Worm (Caenorhabditis elegans): ENCODE measurements around the gene srt-43.

srt-43 gene

DNA sequence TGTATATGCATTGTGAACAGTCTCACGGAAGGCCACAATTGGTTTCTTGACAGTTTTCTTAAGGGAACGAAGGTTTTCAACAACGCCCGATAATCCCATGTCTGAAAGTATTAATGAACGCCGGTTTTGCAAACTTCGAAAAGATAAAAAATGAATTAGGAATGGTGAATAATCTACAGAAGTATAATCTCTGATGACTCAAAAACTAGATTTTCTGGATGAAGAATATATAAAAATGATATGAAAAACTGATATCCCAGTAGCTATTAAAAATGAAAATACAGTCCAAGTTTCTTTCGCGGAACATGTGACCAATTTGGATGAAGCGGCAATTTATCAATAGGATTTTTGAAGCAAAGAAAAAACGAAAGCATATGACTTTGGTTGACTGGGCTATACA is 45.0 kb downstream of the srt-43 start, which contains the start of gene ZC443.3:
Gene ZC443.3, minus strand, starts transcription at position 101 of the 400 bp plus-strand sequence.
- no peak for TF ChIP-seq nhr-23 (tag; optimal IDR thresholded peaks at IDR 0.05)
- TF ChIP-seq mab-5 (tag; optimal IDR thresholded peaks at IDR 0.05) = no peak
- no peak for TF ChIP-seq mbf-1 (tag; optimal IDR thresholded peaks at IDR 0.05)
- no peak for TF ChIP-seq alr-1 (tag; optimal IDR thresholded peaks at IDR 0.05)
- TF ChIP-seq nhr-237 (tag; optimal IDR thresholded peaks at IDR 0.05) = no peak
- TF ChIP-seq Y55F3AM.14 (GFP tag; optimal IDR thresholded peaks at IDR 0.05) = no peak
- no peak for TF ChIP-seq ama-1 (optimal IDR thresholded peaks at IDR 0.05)
- TF ChIP-seq lin-11 (tag; optimal IDR thresholded peaks at IDR 0.05) = no peak
- TF ChIP-seq ZK546.5 (tag; optimal IDR thresholded peaks at IDR 0.05) = no peak

- TF ChIP-seq unc-39 (tag; optimal IDR thresholded peaks at IDR 0.05) (peak; percentile 4), nhr-21 (tag; optimal IDR thresholded peaks at IDR 0.05) (no peak), lin-39 (tag; optimal IDR thresholded peaks at IDR 0.05) (peak; percentile 32), peb-1 (tag; optimal IDR thresholded peaks at IDR 0.05) (no peak), ama-1 (optimal IDR thresholded peaks at IDR 0.05) (no peak), mdl-1 (tag; optimal IDR thresholded peaks at IDR 0.05) (peak; percentile 14 to 65), nhr-6 (tag; optimal IDR thresholded peaks at IDR 0.05) (no peak), lin-13 (GFP tag; optimal IDR thresholded peaks at IDR 0.05) (peak; percentile 40), ztf-11 (tag; optimal IDR thresholded peaks at IDR 0.05) (no peak), ZK546.5 (tag; optimal IDR thresholded peaks at IDR 0.05) (no peak), lsy-2 (tag; optimal IDR thresholded peaks at IDR 0.05) (peak in 1 of 2 experiments; percentile 79), R02D3.7 (tag; optimal IDR thresholded peaks at IDR 0.05) (no peak), egl-27 (tag; optimal IDR thresholded peaks at IDR 0.05) (peak; percentile 64), lin-11 (tag; optimal IDR thresholded peaks at IDR 0.05) (peak; percentile 77), unc-55 (GFP tag; optimal IDR thresholded peaks at IDR 0.05) (peak; percentile 42), nhr-10 (tag; optimal IDR thresholded peaks at IDR 0.05) (no peak), sem-4 (tag; optimal IDR thresholded peaks at IDR 0.05) (peak; percentile 60), aly-2 (tag; optimal IDR thresholded peaks at IDR 0.05) (no peak), nhr-11 (tag; optimal IDR thresholded peaks at IDR 0.05) (no peak), elt-1 (tag; optimal IDR thresholded peaks at IDR 0.05) (no peak), ceh-16 (tag; optimal IDR thresholded peaks at IDR 0.05) (no peak), nhr-23 (tag; optimal IDR thresholded peaks at IDR 0.05) (no peak), ztf-4 (tag; optimal IDR thresholded peaks at IDR 0.05) (peak; percentile 63), nhr-237 (tag; optimal IDR thresholded peaks at IDR 0.05) (no peak), unc-62 (GFP tag; optimal IDR thresholded peaks at IDR 0.05) (no peak), dmd-4 (tag; optimal IDR thresholded peaks at IDR 0.05) (no peak), ztf-1 (GFP tag; conservative IDR thresholded peaks at IDR 0.05) (no peak), mab-5 (tag; optimal IDR thresholded peaks at IDR 0.05) (peak; percentile 86), zag-1 (tag; optimal IDR thresholded peaks at IDR 0.05) (peak; percentile 40), blmp-1 (tag; optimal IDR thresholded peaks at IDR 0.05; ENCODE audit: insufficient read depth) (no peak), ceh-82 (tag; optimal IDR thresholded peaks at IDR 0.05) (no peak), sma-9 (GFP tag; optimal IDR thresholded peaks at IDR 0.05) (peak; percentile 87), sma-9 (tag; optimal IDR thresholded peaks at IDR 0.05) (no peak), elt-3 (tag; optimal IDR thresholded peaks at IDR 0.05) (no peak), nhr-25 (tag; optimal IDR thresholded peaks at IDR 0.05) (no peak), C34F6.9 (tag; optimal IDR thresholded peaks at IDR 0.05) (peak; percentile 88), snpc-4 (tag; optimal IDR thresholded peaks at IDR 0.05) (peak; percentile 55), mbf-1 (tag; optimal IDR thresholded peaks at IDR 0.05) (no peak), alr-1 (tag; optimal IDR thresholded peaks at IDR 0.05) (no peak), nhr-77 (tag; optimal IDR thresholded peaks at IDR 0.05) (no peak), skn-1 (tag; optimal IDR thresholded peaks at IDR 0.05) (no peak), nhr-129 (tag; optimal IDR thresholded peaks at IDR 0.05) (peak; percentile 84), fos-1 (tag; optimal IDR thresholded peaks at IDR 0.05) (no peak), crh-2 (tag; optimal IDR thresholded peaks at IDR 0.05) (peak; percentile 7), gmeb-1 (tag; optimal IDR thresholded peaks at IDR 0.05) (peak; percentile 12), nhr-12 (tag; optimal IDR thresholded peaks at IDR 0.05) (no peak), F13H6.1 (tag; optimal IDR thresholded peaks at IDR 0.05) (peak; percentile 91), sma-3 (GFP tag; optimal IDR thresholded peaks at IDR 0.05) (no peak), Y55F3AM.14 (GFP tag; optimal IDR thresholded peaks at IDR 0.05) (peak; percentile 69)
These were observed 45.4 kb downstream of the srt-43 start for ce11 chrV:12814481-12814882.

Measured in whole organism, L2 larva.